Fruit fly (Drosophila melanogaster) whole organism, prepupa: ENCODE measurements around the gene ncm.

ENCODE experiments used
- CG10631 ChIP-seq: fragments of 200-800 bp; sonication (Bioruptor generic); optimal IDR thresholded peaks from 2 replicates; lab custom pipeline; 2016; ENCODE audit warnings: missing biosample characterization, missing genetic modification characterization
- CG8319 ChIP-seq: fragments of 200-800 bp; sonication (Bioruptor generic); optimal IDR thresholded peaks from 3 replicates; lab custom pipeline; 2016; ENCODE audit warnings: missing biosample characterization, missing genetic modification characterization
- Ets96B ChIP-seq: fragments of 200-800 bp; optimal IDR thresholded peaks from 2 replicates; lab custom pipeline; 2019; ENCODE audit warnings: missing biosample characterization, mild to moderate bottlenecking, missing genetic modification characterization, moderate library complexity
- Hr38 ChIP-seq: sonication (Bioruptor generic); optimal IDR thresholded peaks from 2 replicates; lab custom pipeline; 2016; ENCODE audit warnings: missing biosample characterization, missing genetic modification characterization
- Met ChIP-seq: fragments of 200-800 bp; sonication (Bioruptor generic); optimal IDR thresholded peaks from 3 replicates; lab custom pipeline; 2016; ENCODE audit warnings: missing biosample characterization, missing genetic modification characterization
- dac ChIP-seq: fragments of 200-800 bp; sonication (Bioruptor generic); optimal IDR thresholded peaks from 2 replicates; lab custom pipeline; 2017; ENCODE audit warnings: missing biosample characterization, mild to moderate bottlenecking, missing genetic modification characterization
- lz ChIP-seq: fragments of 200-800 bp; sonication (Bioruptor generic); optimal IDR thresholded peaks from 3 replicates; lab custom pipeline; 2016; ENCODE audit warnings: missing biosample characterization, missing genetic modification characterization

- TF ChIP-seq CG10631 (GFP tag; lab: Kevin White, UChicago) (no peak), dac (GFP tag; lab: Kevin White, UChicago) (no peak), Ets96B (tag; lab: Kevin White, UChicago) (no peak), CG8319 (GFP tag; lab: Kevin White, UChicago) (no peak), lz (GFP tag; lab: Kevin White, UChicago) (no peak), Hr38 (GFP tag; lab: Kevin White, UChicago) (no peak), Met (GFP tag; lab: Kevin White, UChicago) (no peak)
Observed at dm6 chr2L:18479177-18479521, 30.4 kb upstream of the ncm start.
